Fruit fly (Drosophila melanogaster) whole organism, embryonic: ENCODE measurements around the gene CG46465.

Experiments
- Aef1 ChIP-seq: fragments of 200-800 bp; sonication (Bioruptor generic); IDR thresholded peaks from 3 replicates; pipeline ENCODE4 v1.3.6; 2022; ENCODE audit warnings: missing biosample characterization, missing genetic modification characterization
- Antp ChIP-seq: fragments of 200-800 bp; sonication (Bioruptor generic); optimal IDR thresholded peaks from 3 replicates; lab custom pipeline; 2016; ENCODE audit warnings: missing biosample characterization, missing genetic modification characterization
- B-H2 ChIP-seq: fragments of 200-800 bp; sonication (Bioruptor generic); optimal IDR thresholded peaks from 2 replicates; lab custom pipeline; 2018; ENCODE audit warnings: missing biosample characterization, mild to moderate bottlenecking, missing genetic modification characterization
- Blimp-1 ChIP-seq: fragments of 200-800 bp; sonication (Bioruptor generic); optimal IDR thresholded peaks from 3 replicates; lab custom pipeline; 2018; ENCODE audit warnings: missing biosample characterization, missing genetic modification characterization, mild to moderate bottlenecking, moderate library complexity, missing genetic modification reagents
- CG10267 ChIP-seq: fragments of 200-800 bp; sonication (Bioruptor generic); optimal IDR thresholded peaks from 2 replicates; lab custom pipeline; 2018; ENCODE audit warnings: missing biosample characterization, mild to moderate bottlenecking, missing genetic modification characterization, moderate library complexity
- CG10366 ChIP-seq: fragments of 200-800 bp; sonication (Bioruptor generic); IDR thresholded peaks from 2 replicates; pipeline ENCODE4 v1.3.6; 2022; ENCODE audit warnings: missing biosample characterization, missing genetic modification characterization
- CG10979 ChIP-seq: fragments of 200-800 bp; sonication (Bioruptor generic); optimal IDR thresholded peaks from 2 replicates; lab custom pipeline; 2018; ENCODE audit warnings: missing biosample characterization, mild to moderate bottlenecking, missing genetic modification characterization, moderate library complexity
- CG11456 ChIP-seq: fragments of 200-800 bp; sonication (Bioruptor generic); IDR thresholded peaks from 3 replicates; pipeline ENCODE4 v1.3.6; 2022; ENCODE audit warnings: missing biosample characterization, missing genetic modification characterization
- CG11560 ChIP-seq: fragments of 200-800 bp; sonication (Bioruptor generic); IDR thresholded peaks from 3 replicates; pipeline ENCODE4 v1.3.6; 2022; ENCODE audit warnings: missing biosample characterization, missing genetic modification characterization
- CG1233 ChIP-seq: fragments of 200-800 bp; sonication (Bioruptor generic); optimal IDR thresholded peaks from 4 replicates; lab custom pipeline; 2018; ENCODE audit warnings: missing biosample characterization, mild to moderate bottlenecking, missing genetic modification characterization
- CG12769 ChIP-seq: fragments of 200-800 bp; sonication (Bioruptor generic); optimal IDR thresholded peaks from 2 replicates; lab custom pipeline; 2019; ENCODE audit warnings: missing biosample characterization, mild to moderate bottlenecking, missing genetic modification characterization, moderate library complexity
- CG15269 ChIP-seq: fragments of 200-800 bp; sonication (Bioruptor generic); optimal IDR thresholded peaks from 2 replicates; lab custom pipeline; 2018; ENCODE audit warnings: missing biosample characterization, mild to moderate bottlenecking, missing genetic modification characterization, moderate library complexity
- CG17361 ChIP-seq: fragments of 200-800 bp; sonication (Bioruptor generic); IDR thresholded peaks from 3 replicates; pipeline ENCODE4 v1.3.6; 2022; ENCODE audit warnings: missing biosample characterization, missing genetic modification characterization
- CG18262 ChIP-seq: fragments of 200-800 bp; optimal IDR thresholded peaks from 3 replicates; lab custom pipeline; 2019; ENCODE audit warnings: missing biosample characterization, mild to moderate bottlenecking, missing genetic modification characterization, moderate library complexity
- CG2678 ChIP-seq: fragments of 200-800 bp; sonication (Bioruptor generic); optimal IDR thresholded peaks from 3 replicates; lab custom pipeline; 2019; ENCODE audit warnings: missing biosample characterization, mild to moderate bottlenecking, missing genetic modification characterization, moderate library complexity
- CG2712 ChIP-seq: fragments of 200-800 bp; optimal IDR thresholded peaks from 3 replicates; lab custom pipeline; 2019; ENCODE audit warnings: missing biosample characterization, mild to moderate bottlenecking, missing genetic modification characterization, moderate library complexity
- CG2889 ChIP-seq: fragments of 200-800 bp; sonication (Bioruptor generic); IDR thresholded peaks from 3 replicates; pipeline ENCODE4 v1.3.6; 2022; ENCODE audit warnings: missing biosample characterization, missing genetic modification characterization
- CG5180 ChIP-seq: fragments of 200-800 bp; sonication (Bioruptor generic); optimal IDR thresholded peaks from 3 replicates; lab custom pipeline; 2017; ENCODE audit warnings: missing biosample characterization, missing genetic modification characterization, mild to moderate bottlenecking, moderate library complexity, missing genetic modification reagents
- CG6175 ChIP-seq: fragments of 200-800 bp; sonication (Bioruptor generic); IDR thresholded peaks from 3 replicates; pipeline ENCODE4 v1.3.6; 2022; ENCODE audit warnings: missing biosample characterization, missing genetic modification characterization
- CG7271 ChIP-seq: fragments of 200-800 bp; sonication (Bioruptor generic); optimal IDR thresholded peaks from 2 replicates; lab custom pipeline; 2018; ENCODE audit warnings: missing biosample characterization, mild to moderate bottlenecking, missing genetic modification characterization, moderate library complexity
- CG7987 ChIP-seq: fragments of 200-800 bp; sonication (Bioruptor generic); optimal IDR thresholded peaks from 2 replicates; lab custom pipeline; 2018; ENCODE audit warnings: missing biosample characterization, mild to moderate bottlenecking, missing genetic modification characterization, moderate library complexity
- CG8924 ChIP-seq: fragments of 200-800 bp; optimal IDR thresholded peaks from 3 replicates; lab custom pipeline; 2019; ENCODE audit warnings: missing biosample characterization, mild to moderate bottlenecking, missing genetic modification characterization, moderate library complexity
- CoRest ChIP-seq: fragments of 200-800 bp; sonication (Bioruptor generic); optimal IDR thresholded peaks from 3 replicates; lab custom pipeline; 2018; ENCODE audit warnings: missing biosample characterization, mild to moderate bottlenecking, missing genetic modification characterization, moderate library complexity
- Eip74EF ChIP-seq, 2 experiments: fragments of 200-800 bp in 1 of 2; fragments of >200 bp in 1 of 2; sonication (Bioruptor generic) in 1 of 2; optimal IDR thresholded peaks; 2 replicates each; lab custom pipeline; 2017 to 2019; ENCODE audit warnings: missing biosample characterization in 2 of 2, missing genetic modification characterization in 2 of 2, mild to moderate bottlenecking in 1 of 2, moderate library complexity in 1 of 2
- Ets65A ChIP-seq: fragments of 200-800 bp; sonication (Bioruptor generic); peaks from one replicate; lab custom pipeline; 2016; ENCODE audit warnings: missing biosample characterization, missing genetic modification characterization
- GATAe ChIP-seq: fragments of 200-800 bp; sonication (Bioruptor generic); conservative IDR thresholded peaks from 2 replicates; pipeline ENCODE4 v1.3.6; 2022; ENCODE audit warnings: missing biosample characterization, missing genetic modification characterization
- HLHmδ ChIP-seq: fragments of 200-800 bp; sonication (Bioruptor generic); optimal IDR thresholded peaks from 2 replicates; lab custom pipeline; 2018; ENCODE audit warnings: missing biosample characterization, mild to moderate bottlenecking, missing genetic modification characterization, moderate library complexity
- Mrtf ChIP-seq: fragments of 200-800 bp; sonication (Bioruptor generic); IDR thresholded peaks from 3 replicates; pipeline ENCODE4 v1.3.6; 2022; ENCODE audit warnings: missing biosample characterization, missing genetic modification characterization
- NFAT ChIP-seq: fragments of 200-800 bp; sonication (Bioruptor generic); IDR thresholded peaks from 2 replicates; pipeline ENCODE4 v1.3.6; 2022; ENCODE audit warnings: missing biosample characterization, missing genetic modification characterization
- Oaz ChIP-seq: fragments of 200-800 bp; sonication (Bioruptor generic); IDR thresholded peaks from 2 replicates; pipeline ENCODE4 v1.3.6; 2022; ENCODE audit warnings: missing biosample characterization, missing genetic modification characterization
- Oli ChIP-seq: fragments of 200-800 bp; sonication (Bioruptor generic); optimal IDR thresholded peaks from 2 replicates; lab custom pipeline; 2018; ENCODE audit warnings: missing biosample characterization, mild to moderate bottlenecking, missing genetic modification characterization, moderate library complexity
- Pdp1 ChIP-seq, 2 experiments: fragments of 200-800 bp; sonication (Bioruptor generic); optimal IDR thresholded peaks; 3 replicates each; lab custom pipeline; 2016; ENCODE audit warnings: missing biosample characterization in 2 of 2, missing genetic modification characterization in 2 of 2, mild to moderate bottlenecking in 1 of 2, moderate library complexity in 1 of 2
- Sry-β ChIP-seq: fragments of 200-800 bp; sonication (Bioruptor generic); optimal IDR thresholded peaks from 2 replicates; lab custom pipeline; 2018; ENCODE audit warnings: missing biosample characterization, mild to moderate bottlenecking, missing genetic modification characterization, moderate library complexity
- fu2 ChIP-seq: fragments of 200-800 bp; sonication (Bioruptor generic); optimal IDR thresholded peaks from 2 replicates; lab custom pipeline; 2016; ENCODE audit warnings: missing biosample characterization, missing genetic modification characterization
- ham ChIP-seq: fragments of 200-800 bp; sonication (Bioruptor generic); IDR thresholded peaks from 2 replicates; pipeline ENCODE4 v1.3.6; 2022; ENCODE audit warnings: missing biosample characterization, missing genetic modification characterization
- oc ChIP-seq: fragments of 200-800 bp; sonication (Bioruptor generic); optimal IDR thresholded peaks from 2 replicates; lab custom pipeline; 2018; ENCODE audit warnings: missing biosample characterization, mild to moderate bottlenecking, missing genetic modification characterization, moderate library complexity
- otp ChIP-seq: fragments of 200-800 bp; sonication (Bioruptor generic); IDR thresholded peaks from 3 replicates; pipeline ENCODE4, ENCODE4 v1.3.6; 2022; ENCODE audit warnings: missing biosample characterization, missing genetic modification characterization
- phol ChIP-seq: fragments of 200-800 bp; sonication (Bioruptor generic); optimal IDR thresholded peaks from 3 replicates; lab custom pipeline; 2018; ENCODE audit warnings: missing biosample characterization, mild to moderate bottlenecking, missing genetic modification characterization, moderate library complexity
- row ChIP-seq: fragments of 200-800 bp; sonication (Bioruptor generic); IDR thresholded peaks from 3 replicates; pipeline ENCODE4 v1.3.6; 2022; ENCODE audit warnings: missing biosample characterization, missing genetic modification characterization
- sens ChIP-seq: fragments of 200-800 bp; sonication (Bioruptor generic); peaks from one replicate; lab custom pipeline; 2016; ENCODE audit warnings: missing biosample characterization, missing genetic modification characterization
- sens-2 ChIP-seq: fragments of 200-800 bp; sonication (Bioruptor generic); IDR thresholded peaks from 2 replicates; pipeline ENCODE4 v1.3.6; 2022; ENCODE audit warnings: missing biosample characterization, missing genetic modification characterization
- ssp ChIP-seq: fragments of 200-800 bp; sonication (Bioruptor generic); IDR thresholded peaks from 2 replicates; pipeline ENCODE4 v1.3.6; 2022; ENCODE audit warnings: missing biosample characterization, missing genetic modification characterization
- tna ChIP-seq: fragments of 200-800 bp; sonication (Bioruptor generic); IDR thresholded peaks from 2 replicates; pipeline ENCODE4 v1.3.6; 2022; ENCODE audit warnings: missing biosample characterization, missing genetic modification characterization; ENCODE audit not compliant: partially characterized antibody
- twi ChIP-seq: fragments of 200-800 bp; optimal IDR thresholded peaks from 2 replicates; lab custom pipeline; 2019; ENCODE audit warnings: missing biosample characterization, mild to moderate bottlenecking, missing genetic modification characterization, moderate library complexity
- zf30C ChIP-seq: fragments of 200-800 bp; sonication (Bioruptor generic); optimal IDR thresholded peaks from 3 replicates; lab custom pipeline; 2018; ENCODE audit warnings: missing biosample characterization, mild to moderate bottlenecking, missing genetic modification characterization

CG46465 gene

DNA sequence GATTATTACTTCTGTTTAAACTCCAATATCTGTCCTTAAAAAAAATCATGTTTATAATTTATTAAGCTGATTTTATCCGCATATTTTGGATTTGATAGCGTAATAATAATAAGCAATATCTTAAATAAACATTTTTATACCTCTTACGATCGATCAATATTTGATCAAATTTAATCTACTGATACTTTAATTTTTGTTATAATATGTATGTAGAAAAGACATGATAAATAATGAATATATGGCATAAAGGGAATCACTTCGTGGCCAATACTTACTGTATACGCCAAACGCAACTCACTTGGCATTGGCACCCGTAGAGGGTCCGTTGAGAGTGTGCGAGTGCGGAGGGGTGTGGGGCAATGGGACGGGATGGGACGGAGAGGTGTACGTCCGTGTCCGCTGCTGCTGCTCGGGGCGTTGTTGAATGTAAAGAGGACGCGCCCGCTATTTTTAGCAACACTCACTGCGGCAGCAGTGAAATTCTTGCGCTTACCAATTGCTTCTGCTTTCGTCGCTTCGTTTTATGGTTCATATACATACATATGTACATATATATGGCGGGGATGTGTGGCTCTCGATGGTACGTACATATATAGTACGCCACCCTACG, 43.9 kb downstream of the CG46465 start (continued):
- peak in 1 of 2 experiments; percentile 1 for TF ChIP-seq Eip74EF (GFP tag; optimal IDR thresholded peaks at IDR 0.05; lab: Kevin White, UChicago)
- 0 out of 2 replicates have a peak, but pooled peaks have one; percentile 15 for TF ChIP-seq tna
- TF ChIP-seq CG1233 (GFP tag; lab: Kevin White, UChicago): peak; percentile 1
- no peak for TF ChIP-seq fu2
- TF ChIP-seq CoRest (tag; lab: Kevin White, UChicago): peak; percentile 49
- peak; percentile 18 for TF ChIP-seq CG18262 (tag; lab: Kevin White, UChicago)
- no peak for TF ChIP-seq Sry-β
- no peak for TF ChIP-seq CG10366 (GFP tag; lab: Robert Waterston, UW)
- peak; percentile 58 for TF ChIP-seq CG2678 (tag; lab: Kevin White, UChicago)
- no peak for TF ChIP-seq CG8924
- no peak for TF ChIP-seq ham (GFP tag; lab: Robert Waterston, UW)
- TF ChIP-seq Mrtf: no peak
- TF ChIP-seq otp (GFP tag; lab: Robert Waterston, UW): no peak
- no peak for TF ChIP-seq CG7271 (tag; lab: Kevin White, UChicago)
- TF ChIP-seq CG10979 (tag; lab: Kevin White, UChicago): peak; percentile 2
- no peak for TF ChIP-seq sens-2 (GFP tag; lab: Robert Waterston, UW)
- no peak for TF ChIP-seq B-H2 (GFP tag; lab: Kevin White, UChicago)
- no peak for TF ChIP-seq Pdp1 (GFP tag; optimal IDR thresholded peaks at IDR 0.05; lab: Kevin White, UChicago)
- no peak for TF ChIP-seq CG7987 (GFP tag; lab: Kevin White, UChicago)
- no peak for TF ChIP-seq CG11560
- TF ChIP-seq CG11456 (GFP tag; lab: Robert Waterston, UW): no peak
- no peak for TF ChIP-seq CG2889 (GFP tag; lab: Robert Waterston, UW)
- TF ChIP-seq CG15269 (tag; lab: Kevin White, UChicago): no peak
- TF ChIP-seq CG2712 (tag; lab: Kevin White, UChicago): peak; percentile 14
- no peak for TF ChIP-seq GATAe
- TF ChIP-seq, all 482 proteins: peak for 53

DNA sequence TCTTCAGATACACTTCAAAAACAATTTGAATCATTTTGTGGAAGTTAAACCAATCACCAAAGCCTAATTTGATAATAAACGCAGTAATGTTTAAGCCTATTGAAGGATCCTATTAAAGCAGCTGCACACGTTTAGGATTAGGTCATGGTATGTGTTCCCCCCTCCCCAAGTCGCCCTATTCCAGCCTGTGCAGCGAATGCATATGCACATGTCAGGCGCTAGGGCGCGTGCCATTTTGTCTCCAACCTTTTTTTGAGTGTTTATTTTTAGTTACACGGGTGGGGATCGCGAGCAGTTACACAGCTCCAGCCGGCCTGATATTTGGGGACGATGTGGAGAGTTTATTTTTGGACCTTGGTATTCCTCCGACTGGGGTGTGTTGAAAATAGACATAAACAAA, 44.7 kb downstream of the CG46465 start:
- TF ChIP-seq Blimp-1: no peak
- peak; percentile 14 for TF ChIP-seq CG2678 (tag; lab: Kevin White, UChicago)
- peak; percentile 12; the same call in 1 of the 3 replicates for TF ChIP-seq row
- TF ChIP-seq Oaz (GFP tag; lab: Robert Waterston, UW): no peak
- no peak for TF ChIP-seq NFAT (GFP tag; lab: Robert Waterston, UW)
- peak; percentile 54 for TF ChIP-seq twi (tag; lab: Kevin White, UChicago)
- 0 out of 3 replicates have a peak, but pooled peaks have one; percentile 18 for TF ChIP-seq CG17361 (GFP tag; lab: Robert Waterston, UW)
- TF ChIP-seq Oli (tag; lab: Kevin White, UChicago): no peak
- TF ChIP-seq Ets65A (GFP tag; lab: Kevin White, UChicago): peak; percentile 15
- no peak for TF ChIP-seq oc (tag; lab: Kevin White, UChicago)
- no peak for TF ChIP-seq CG6175 (GFP tag; lab: Robert Waterston, UW)
- TF ChIP-seq HLHmδ (GFP tag; lab: Kevin White, UChicago): peak; percentile 85
- TF ChIP-seq Antp: no peak
- no peak for TF ChIP-seq zf30C (GFP tag; lab: Kevin White, UChicago)
- TF ChIP-seq ssp (GFP tag; lab: Robert Waterston, UW): no peak
- TF ChIP-seq CG10267 (tag; lab: Kevin White, UChicago): no peak
- peak; percentile 52 for TF ChIP-seq CG12769
- no peak for TF ChIP-seq CG5180 (GFP tag; lab: Kevin White, UChicago)
- no peak for TF ChIP-seq Aef1 (GFP tag; lab: Robert Waterston, UW)
- TF ChIP-seq phol: peak; percentile 24
- peak; percentile 66 for TF ChIP-seq sens (GFP tag; lab: Kevin White, UChicago)
